Worm (Caenorhabditis elegans): ENCODE results near the gene acr-3.

- TF ChIP-seq bed-1 (GFP tag; IDR thresholded peaks at IDR 0.05) (no peak), ama-1 (optimal IDR thresholded peaks at IDR 0.05) (no peak), ama-1 (GFP tag; optimal IDR thresholded peaks at IDR 0.05) (no peak), ztf-3 (GFP tag; optimal IDR thresholded peaks at IDR 0.05) (no peak), rcor-1 (GFP tag; IDR thresholded peaks at IDR 0.05) (no peak), unc-62 (GFP tag; optimal IDR thresholded peaks at IDR 0.05) (no peak), nfya-2 (GFP tag; IDR thresholded peaks at IDR 0.05) (no peak), xnd-1 (tag; optimal IDR thresholded peaks at IDR 0.05) (no peak), tbp1 (GFP tag; optimal IDR thresholded peaks at IDR 0.05) (no peak), nfya-1 (tag; optimal IDR thresholded peaks at IDR 0.05; ENCODE audit: borderline replicate concordance, insufficient read depth) (no peak), lin-35 (GFP tag; optimal IDR thresholded peaks at IDR 0.05) (no peak), repo-1 (tag; optimal IDR thresholded peaks at IDR 0.05) (no peak), chd-7 (tag; optimal IDR thresholded peaks at IDR 0.05) (no peak), ztf-18 (tag; optimal IDR thresholded peaks at IDR 0.05) (no peak), pha-4 (tag; optimal IDR thresholded peaks at IDR 0.05) (no peak)
Measured at ce11 chrX:6713277-6713676, 3.9 kb downstream of the acr-3 start, which contains the start of gene nas-11.

All from whole organism, young adult.